In genomic region chr3R:6203000-6203399, dm6 we compare ENCODE assay signal across 1 fruit fly cellular context.
A peak's percentile ranks its signal among the peaks of the same experiment; 100 is the strongest.
TF ChIP-seq lines count a peak whose summit lies in the region.

No protein-coding gene starts in this region.

TF ChIP-seq in whole organism, embryonic, 481 proteins besides CTCF, POLR2A, EP300 and RAD21 (continued from another document):
- TF ChIP-seq CG4360 (GFP tag; IDR thresholded peaks at IDR 0.05; lab: Robert Waterston, UW) (no peak), BtbVII (GFP tag; optimal IDR thresholded peaks at IDR 0.05; lab: Kevin White, UChicago) (no peak), gce (GFP tag; IDR thresholded peaks at IDR 0.05; lab: Robert Waterston, UW) (0 out of 3 replicates have a peak, but pooled peaks have one; percentile 24), CG8290 (GFP tag; optimal IDR thresholded peaks at IDR 0.05; lab: Kevin White, UChicago) (no peak), CG8290 (tag; optimal IDR thresholded peaks at IDR 0.05; lab: Kevin White, UChicago) (peak in 1 of 2 experiments; percentile 15), CG11085 (GFP tag; IDR thresholded peaks at IDR 0.05; lab: Robert Waterston, UW) (no peak), CG31441 (GFP tag; IDR thresholded peaks at IDR 0.05; lab: Robert Waterston, UW) (0 out of 2 replicates have a peak, but pooled peaks have one; percentile 15), lmd (GFP tag; IDR thresholded peaks at IDR 0.05; lab: Robert Waterston, UW) (no peak), ato (GFP tag; IDR thresholded peaks at IDR 0.05; lab: Robert Waterston, UW; ENCODE audit: partially characterized antibody) (no peak), H15 (GFP tag; IDR thresholded peaks at IDR 0.05; lab: Robert Waterston, UW) (no peak), pan (optimal IDR thresholded peaks at IDR 0.05; lab: Kevin White, UChicago) (no peak), pan (GFP tag; optimal IDR thresholded peaks at IDR 0.05 in 1 of 2, IDR thresholded peaks at IDR 0.05 in 1 of 2) (no peak), ara (GFP tag; IDR thresholded peaks at IDR 0.05; lab: Robert Waterston, UW) (no peak), pita (GFP tag; optimal IDR thresholded peaks at IDR 0.05; lab: Kevin White, UChicago) (no peak), shn (GFP tag; optimal IDR thresholded peaks at IDR 0.05; lab: Kevin White, UChicago) (no peak), MESR4 (GFP tag; optimal IDR thresholded peaks at IDR 0.05; lab: Kevin White, UChicago) (no peak), run (tag; optimal IDR thresholded peaks at IDR 0.05; lab: Kevin White, UChicago) (no peak), Dref (GFP tag; IDR thresholded peaks at IDR 0.05; lab: Robert Waterston, UW) (no peak), exex (tag; optimal IDR thresholded peaks at IDR 0.05; lab: Kevin White, UChicago) (no peak), Hr39 (optimal IDR thresholded peaks at IDR 0.05; lab: Kevin White, UChicago) (no peak), CG34224 (GFP tag; IDR thresholded peaks at IDR 0.05; lab: Robert Waterston, UW; ENCODE audit: partially characterized antibody) (no peak), CG10543 (GFP tag; optimal IDR thresholded peaks at IDR 0.05; lab: Kevin White, UChicago) (peak; percentile 4), zfh1 (GFP tag; IDR thresholded peaks at IDR 0.05; lab: Robert Waterston, UW) (0 out of 3 replicates have a peak, but pooled peaks have one; percentile 23), CG32532 (GFP tag; IDR thresholded peaks at IDR 0.05; lab: Robert Waterston, UW) (no peak), CG2199 (GFP tag; IDR thresholded peaks at IDR 0.05; lab: Robert Waterston, UW) (0 out of 3 replicates have a peak, but pooled peaks have one; percentile 21), Xrp1 (GFP tag; IDR thresholded peaks at IDR 0.05; lab: Robert Waterston, UW) (0 out of 2 replicates have a peak, but pooled peaks have one; percentile 19), Dip3 (GFP tag; optimal IDR thresholded peaks at IDR 0.05; lab: Kevin White, UChicago) (no peak), CG12769 (tag; optimal IDR thresholded peaks at IDR 0.05; lab: Kevin White, UChicago) (peak; percentile 52), sd (tag; optimal IDR thresholded peaks at IDR 0.05; lab: Kevin White, UChicago) (peak; percentile 49), Mrtf (GFP tag; IDR thresholded peaks at IDR 0.05; lab: Robert Waterston, UW) (no peak), CG15601 (tag; optimal IDR thresholded peaks at IDR 0.05; lab: Kevin White, UChicago) (peak; percentile 4), CG31388 (GFP tag; optimal IDR thresholded peaks at IDR 0.05; lab: Kevin White, UChicago) (no peak), Neu2 (GFP tag; optimal IDR thresholded peaks at IDR 0.05; lab: Kevin White, UChicago; ENCODE audit: borderline replicate concordance) (no peak), CG9215 (GFP tag; IDR thresholded peaks at IDR 0.05; lab: Robert Waterston, UW) (no peak), CG8478 (optimal IDR thresholded peaks at IDR 0.05; lab: Kevin White, UChicago) (no peak), CG17802 (tag; optimal IDR thresholded peaks at IDR 0.05; lab: Kevin White, UChicago) (no peak), nerfin-1 (tag; optimal IDR thresholded peaks at IDR 0.05; lab: Kevin White, UChicago) (no peak), C15 (GFP tag; IDR thresholded peaks at IDR 0.05; lab: Robert Waterston, UW) (no peak), insv (GFP tag; optimal IDR thresholded peaks at IDR 0.05; lab: Kevin White, UChicago) (no peak), Eip74EF (GFP tag; optimal IDR thresholded peaks at IDR 0.05; lab: Kevin White, UChicago) (no peak), p53 (GFP tag; optimal IDR thresholded peaks at IDR 0.05; lab: Kevin White, UChicago) (no peak), CG10654 (GFP tag; optimal IDR thresholded peaks at IDR 0.05; lab: Kevin White, UChicago) (no peak), Med (GFP tag; lab: Kevin White, UChicago) (peak; percentile 73), NFAT (GFP tag; IDR thresholded peaks at IDR 0.05; lab: Robert Waterston, UW) (no peak), CG13624 (GFP tag; optimal IDR thresholded peaks at IDR 0.05; lab: Kevin White, UChicago) (no peak), CG10366 (GFP tag; IDR thresholded peaks at IDR 0.05; lab: Robert Waterston, UW) (no peak), jigr1 (GFP tag; IDR thresholded peaks at IDR 0.05; lab: Robert Waterston, UW) (no peak), otp (GFP tag; IDR thresholded peaks at IDR 0.05; lab: Robert Waterston, UW) (0 out of 3 replicates have a peak, but pooled peaks have one; percentile 36), bowl (GFP tag; IDR thresholded peaks at IDR 0.05; lab: Robert Waterston, UW) (no peak), CG4820 (GFP tag; optimal IDR thresholded peaks at IDR 0.05; lab: Kevin White, UChicago) (no peak), CG34376 (GFP tag; optimal IDR thresholded peaks at IDR 0.05; lab: Kevin White, UChicago) (no peak), wek (GFP tag; optimal IDR thresholded peaks at IDR 0.05; lab: Kevin White, UChicago) (peak; percentile 11), zen (tag; optimal IDR thresholded peaks at IDR 0.05; lab: Kevin White, UChicago) (no peak), maf-S (GFP tag; optimal IDR thresholded peaks at IDR 0.05; lab: Kevin White, UChicago) (no peak), CG7357 (GFP tag; IDR thresholded peaks at IDR 0.05; lab: Robert Waterston, UW) (0 out of 3 replicates have a peak, but pooled peaks have one; percentile 24), CG11723 (GFP tag; optimal IDR thresholded peaks at IDR 0.05; lab: Kevin White, UChicago) (no peak), Drgx (GFP tag; IDR thresholded peaks at IDR 0.05; lab: Robert Waterston, UW) (no peak), dm (GFP tag; optimal IDR thresholded peaks at IDR 0.05; lab: Kevin White, UChicago) (no peak), CG12071 (GFP tag; optimal IDR thresholded peaks at IDR 0.05; lab: Kevin White, UChicago) (peak; percentile 44), tup (GFP tag; optimal IDR thresholded peaks at IDR 0.05; lab: Kevin White, UChicago) (no peak), ttk (GFP tag; IDR thresholded peaks at IDR 0.05; lab: Robert Waterston, UW) (peak; percentile 33; the same call in 1 of the 2 replicates), trem (tag; optimal IDR thresholded peaks at IDR 0.05; lab: Kevin White, UChicago) (no peak), Asciz (GFP tag; optimal IDR thresholded peaks at IDR 0.05; lab: Kevin White, UChicago) (peak; percentile 36), cas (GFP tag; IDR thresholded peaks at IDR 0.05; lab: Robert Waterston, UW) (no peak), HLH3B (GFP tag; IDR thresholded peaks at IDR 0.05; lab: Robert Waterston, UW) (no peak), CG31365 (tag; optimal IDR thresholded peaks at IDR 0.05; lab: Kevin White, UChicago) (peak; percentile 9), CG18262 (tag; optimal IDR thresholded peaks at IDR 0.05; lab: Kevin White, UChicago) (no peak), sisA (GFP tag; IDR thresholded peaks at IDR 0.05; lab: Robert Waterston, UW) (peak; percentile 19; the same call in 1 of the 2 replicates), CG2889 (GFP tag; IDR thresholded peaks at IDR 0.05; lab: Robert Waterston, UW) (0 out of 3 replicates have a peak, but pooled peaks have one; percentile 22), Stat92E (GFP tag; optimal IDR thresholded peaks at IDR 0.05; lab: Kevin White, UChicago) (no peak), CG8089 (GFP tag; optimal IDR thresholded peaks at IDR 0.05; lab: Kevin White, UChicago) (no peak), dmrt99B (tag; optimal IDR thresholded peaks at IDR 0.05; lab: Kevin White, UChicago) (peak; percentile 14), Sox102F (GFP tag; optimal IDR thresholded peaks at IDR 0.05; lab: Kevin White, UChicago) (peak; percentile 30), CG6813 (GFP tag; optimal IDR thresholded peaks at IDR 0.05; lab: Kevin White, UChicago) (peak; percentile 8), Poxn (GFP tag; IDR thresholded peaks at IDR 0.05; lab: Robert Waterston, UW) (no peak), sqz (GFP tag; optimal IDR thresholded peaks at IDR 0.05; lab: Kevin White, UChicago) (no peak), CG6254 (GFP tag; optimal IDR thresholded peaks at IDR 0.05; lab: Kevin White, UChicago) (peak; percentile 18), Deaf1 (tag; optimal IDR thresholded peaks at IDR 0.05; lab: Kevin White, UChicago) (peak; percentile 57), CG3281 (GFP tag; optimal IDR thresholded peaks at IDR 0.05; lab: Kevin White, UChicago) (no peak), Blimp-1 (GFP tag; optimal IDR thresholded peaks at IDR 0.05; lab: Kevin White, UChicago) (peak; percentile 96)
